Worm (Caenorhabditis elegans) whole organism, young adult: ENCODE measurements around the gene mdt-8.

Experiments
- B0035.1 ChIP-seq: sonication (generic microtip); optimal IDR thresholded peaks from 2 replicates; lab custom pipeline; 2016; ENCODE audit warnings: missing genetic modification characterization, mild to moderate bottlenecking, missing compliant biosample characterization, missing genotype, missing genetic modification reagents
- Y67H2A.10 ChIP-seq: fragments of 200-800 bp; sonication (Bioruptor generic); conservative IDR thresholded peaks from 2 replicates; pipeline ENCODE4 v1.3.6; 2022; ENCODE audit warnings: missing genetic modification reagents, missing genetic modification characterization, missing compliant biosample characterization
- aptf-2 ChIP-seq: fragments of 200-800 bp; sonication (Bioruptor generic); conservative IDR thresholded peaks from 2 replicates; pipeline ENCODE4 v1.3.6; 2022; ENCODE audit warnings: missing genetic modification reagents, missing genetic modification characterization, missing compliant biosample characterization
- aptf-3 ChIP-seq: fragments of 200-800 bp; sonication (Bioruptor generic); IDR thresholded peaks from 2 replicates; pipeline ENCODE4 v1.3.6; 2022; ENCODE audit warnings: missing genetic modification characterization, missing compliant biosample characterization
- repo-1 ChIP-seq: sonication (generic microtip); optimal IDR thresholded peaks from 2 replicates; lab custom pipeline; 2017; ENCODE audit warnings: mild to moderate bottlenecking, missing genetic modification characterization, missing compliant biosample characterization
- snpc-4 ChIP-seq, 5 experiments: fragments of 150-350 bp in 1 of 5; sonication (generic microtip) in 4 of 5; optimal IDR thresholded peaks; 2 replicates each; lab custom pipeline; 2014 to 2018; ENCODE audit warnings: missing genetic modification characterization in 5 of 5, missing biosample characterization in 3 of 5, antibody characterized with exemption in 2 of 5, mild to moderate bottlenecking in 2 of 5, missing compliant biosample characterization in 2 of 5, missing genotype in 2 of 5, moderate library complexity in 2 of 5, missing genetic modification reagents in 1 of 5

ce11 chrII:11535924-11536323, 2.3 kb upstream of the mdt-8 start:
- TF ChIP-seq aptf-3 (GFP tag; lab: Robert Waterston, UW) (no peak), repo-1 (no peak), Y67H2A.10 (GFP tag; lab: Robert Waterston, UW) (no peak), snpc-4 (GFP tag; optimal IDR thresholded peaks at IDR 0.05; lab: Kevin White, UChicago) (no peak), snpc-4 (tag; optimal IDR thresholded peaks at IDR 0.05; lab: Kevin White, UChicago) (no peak), B0035.1 (tag; lab: Kevin White, UChicago) (no peak), aptf-2 (GFP tag; lab: Robert Waterston, UW) (no peak)
